Worm (Caenorhabditis elegans) whole organism, mixed stage, embryonic: ENCODE results near the gene Y60C6A.2.

Experiments
- M03D4.4 ChIP-seq: sonication (generic microtip); optimal IDR thresholded peaks from 2 replicates; lab custom pipeline; 2017; ENCODE audit warnings: mild to moderate bottlenecking, missing genetic modification characterization, missing compliant biosample characterization
- bed-3 ChIP-seq: fragments of 200-800 bp; sonication (Bioruptor generic); optimal IDR thresholded peaks from 3 replicates; lab custom pipeline; 2018; ENCODE audit warnings: mild to moderate bottlenecking, missing genetic modification characterization, moderate library complexity, missing compliant biosample characterization
- ceh-39 ChIP-seq: fragments of 150-350 bp; optimal IDR thresholded peaks from 2 replicates; lab custom pipeline; 2014; ENCODE audit warnings: missing biosample characterization, missing genetic modification characterization
- ceh-43 ChIP-seq: fragments of 200-800 bp; sonication (Bioruptor generic); optimal IDR thresholded peaks from 2 replicates; lab custom pipeline; 2018; ENCODE audit warnings: mild to moderate bottlenecking, missing genetic modification characterization, moderate library complexity, missing compliant biosample characterization
- ceh-83 ChIP-seq: fragments of 200-800 bp; sonication (Bioruptor generic); optimal IDR thresholded peaks from 2 replicates; lab custom pipeline; 2018; ENCODE audit warnings: mild to moderate bottlenecking, missing genetic modification characterization, missing compliant biosample characterization
- ces-1 ChIP-seq: fragments of 150-350 bp; optimal IDR thresholded peaks from 2 replicates; lab custom pipeline; 2014; ENCODE audit warnings: missing biosample characterization, missing genetic modification reagents, missing genetic modification characterization
- cnd-1 ChIP-seq: fragments of 200-800 bp; sonication (Bioruptor generic); optimal IDR thresholded peaks from 2 replicates; lab custom pipeline; 2018; ENCODE audit warnings: mild to moderate bottlenecking, missing genetic modification characterization, missing compliant biosample characterization
- drap-1 ChIP-seq: fragments of 200-800 bp; sonication (Bioruptor generic); optimal IDR thresholded peaks from 3 replicates; lab custom pipeline; 2018; ENCODE audit warnings: mild to moderate bottlenecking, missing genetic modification characterization, missing compliant biosample characterization
- elt-1 ChIP-seq: sonication (generic microtip); optimal IDR thresholded peaks from 2 replicates; lab custom pipeline; 2017; ENCODE audit warnings: missing genetic modification characterization, mild to moderate bottlenecking, missing compliant biosample characterization, antibody characterized with exemption, moderate library complexity, borderline replicate concordance; ENCODE audit not compliant: insufficient read depth
- flh-1 ChIP-seq: fragments of 200-800 bp; sonication (Bioruptor generic); optimal IDR thresholded peaks from 2 replicates; lab custom pipeline; 2018; ENCODE audit warnings: mild to moderate bottlenecking, missing genetic modification characterization, moderate library complexity, missing compliant biosample characterization
- ham-2 ChIP-seq: fragments of 200-800 bp; sonication (Bioruptor generic); optimal IDR thresholded peaks from 2 replicates; lab custom pipeline; 2018; ENCODE audit warnings: mild to moderate bottlenecking, missing genetic modification characterization, missing compliant biosample characterization
- hlh-1 ChIP-seq: fragments of 150-350 bp; optimal IDR thresholded peaks from 2 replicates; lab custom pipeline; 2014; ENCODE audit warnings: missing biosample characterization, missing genetic modification reagents, missing genetic modification characterization
- lin-13 ChIP-seq: fragments of 150-350 bp; optimal IDR thresholded peaks from 2 replicates; lab custom pipeline; 2014; ENCODE audit warnings: missing biosample characterization, missing genetic modification characterization
- lin-32 ChIP-seq: fragments of 200-800 bp; sonication (Bioruptor generic); optimal IDR thresholded peaks from 2 replicates; lab custom pipeline; 2018; ENCODE audit warnings: mild to moderate bottlenecking, missing genetic modification characterization, missing compliant biosample characterization
- lsy-2 ChIP-seq: fragments of 150-350 bp; optimal IDR thresholded peaks from 2 replicates; lab custom pipeline; 2014; ENCODE audit warnings: missing biosample characterization, missing genetic modification characterization
- mab-5 ChIP-seq: fragments of 150-350 bp; optimal IDR thresholded peaks from 2 replicates; lab custom pipeline; 2014; ENCODE audit warnings: missing biosample characterization, missing genetic modification characterization
- mep-1 ChIP-seq: fragments of 150-350 bp; optimal IDR thresholded peaks from 2 replicates; lab custom pipeline; 2017; ENCODE audit warnings: missing biosample characterization, missing genetic modification reagents, missing genetic modification characterization, inconsistent platforms
- mls-2 ChIP-seq: sonication (generic microtip); optimal IDR thresholded peaks from 2 replicates; lab custom pipeline; 2016; ENCODE audit warnings: mild to moderate bottlenecking, missing genetic modification characterization, moderate library complexity, missing compliant biosample characterization
- nhr-12 ChIP-seq: fragments of 150-350 bp; optimal IDR thresholded peaks from 2 replicates; lab custom pipeline; 2014; ENCODE audit warnings: missing biosample characterization, missing genetic modification characterization
- nhr-2 ChIP-seq: fragments of 150-350 bp; optimal IDR thresholded peaks from 2 replicates; lab custom pipeline; 2014; ENCODE audit warnings: missing biosample characterization, missing genetic modification characterization
- nhr-237 ChIP-seq: fragments of 150-350 bp; optimal IDR thresholded peaks from 2 replicates; lab custom pipeline; 2014; ENCODE audit warnings: missing biosample characterization, missing genetic modification characterization
- nhr-28 ChIP-seq: fragments of 150-350 bp; optimal IDR thresholded peaks from 2 replicates; lab custom pipeline; 2014; ENCODE audit warnings: missing biosample characterization, missing genetic modification characterization
- nhr-76 ChIP-seq: sonication (generic microtip); optimal IDR thresholded peaks from 2 replicates; lab custom pipeline; 2017; ENCODE audit warnings: missing biosample characterization, missing genetic modification characterization
- pha-4 ChIP-seq: fragments of 150-350 bp; optimal IDR thresholded peaks from 2 replicates; lab custom pipeline; 2018; ENCODE audit warnings: missing biosample characterization, missing genetic modification reagents, missing genetic modification characterization
- snpc-4 ChIP-seq: fragments of 150-350 bp; optimal IDR thresholded peaks from 2 replicates; lab custom pipeline; 2014; ENCODE audit warnings: missing biosample characterization, missing genetic modification characterization
- sptf-1 ChIP-seq: sonication (generic microtip); optimal IDR thresholded peaks from 2 replicates; lab custom pipeline; 2017; ENCODE audit warnings: mild to moderate bottlenecking, missing genetic modification characterization, moderate library complexity, missing compliant biosample characterization
- tbx-8 ChIP-seq: fragments of 200-800 bp; sonication (Bioruptor generic); optimal IDR thresholded peaks from 2 replicates; lab custom pipeline; 2018; ENCODE audit warnings: mild to moderate bottlenecking, missing genetic modification characterization, moderate library complexity, missing compliant biosample characterization
- unc-120 ChIP-seq: sonication (generic microtip); optimal IDR thresholded peaks from 2 replicates; lab custom pipeline; 2017; ENCODE audit warnings: missing genetic modification characterization, missing compliant biosample characterization; ENCODE audit not compliant: poor library complexity, severe bottlenecking
- unc-39 ChIP-seq: fragments of 150-350 bp; optimal IDR thresholded peaks from 2 replicates; lab custom pipeline; 2014; ENCODE audit warnings: missing biosample characterization, missing genetic modification characterization
- unc-62 ChIP-seq: fragments of 150-350 bp; optimal IDR thresholded peaks from 2 replicates; lab custom pipeline; 2014; ENCODE audit warnings: missing biosample characterization, missing genetic modification reagents, missing genetic modification characterization
- zip-8 ChIP-seq: fragments of 150-350 bp; optimal IDR thresholded peaks from 2 replicates; lab custom pipeline; 2014; ENCODE audit warnings: missing biosample characterization, missing genetic modification characterization

The Y60C6A.2 gene

DNA sequence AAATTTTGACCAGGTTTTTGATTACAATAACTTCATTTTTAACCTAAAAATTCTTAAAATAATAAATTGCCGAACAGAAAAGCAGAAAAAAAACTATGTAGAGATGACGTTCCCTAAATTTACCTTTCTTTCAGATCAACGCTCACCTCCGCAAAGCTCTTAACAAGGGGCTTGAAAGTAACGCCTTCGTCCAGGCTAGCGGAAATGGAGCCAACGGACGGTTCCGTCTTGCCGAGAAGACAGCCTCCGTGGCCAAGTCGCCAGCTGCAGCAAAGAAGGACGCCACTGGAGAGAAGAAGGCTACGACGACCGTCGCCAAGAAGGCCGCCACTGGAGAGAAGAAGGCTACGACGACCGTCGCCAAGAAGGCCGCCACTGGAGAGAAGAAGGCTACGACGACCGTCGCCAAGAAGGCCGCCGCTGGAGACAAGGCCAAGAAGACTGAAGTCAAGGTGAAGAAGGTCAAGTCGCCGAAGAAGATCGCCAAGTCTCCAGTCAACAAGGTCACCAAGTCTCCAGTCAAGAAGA is 30.5 kb downstream of the Y60C6A.2 start:
- TF ChIP-seq snpc-4 (tag; lab: Kevin White, UChicago) (no peak), drap-1 (GFP tag; lab: Kevin White, UChicago) (no peak), nhr-28 (tag; lab: Kevin White, UChicago) (no peak), lin-32 (GFP tag; lab: Kevin White, UChicago) (no peak), unc-120 (tag; lab: Kevin White, UChicago) (no peak), nhr-2 (no peak), lsy-2 (no peak), unc-62 (no peak), ceh-43 (GFP tag; lab: Kevin White, UChicago) (no peak), zip-8 (tag; lab: Kevin White, UChicago) (no peak), cnd-1 (tag; lab: Kevin White, UChicago) (no peak), mab-5 (tag; lab: Kevin White, UChicago) (no peak), hlh-1 (no peak), nhr-12 (no peak), mls-2 (no peak), unc-39 (tag; lab: Kevin White, UChicago) (no peak), ham-2 (GFP tag; lab: Kevin White, UChicago) (no peak)

DNA sequence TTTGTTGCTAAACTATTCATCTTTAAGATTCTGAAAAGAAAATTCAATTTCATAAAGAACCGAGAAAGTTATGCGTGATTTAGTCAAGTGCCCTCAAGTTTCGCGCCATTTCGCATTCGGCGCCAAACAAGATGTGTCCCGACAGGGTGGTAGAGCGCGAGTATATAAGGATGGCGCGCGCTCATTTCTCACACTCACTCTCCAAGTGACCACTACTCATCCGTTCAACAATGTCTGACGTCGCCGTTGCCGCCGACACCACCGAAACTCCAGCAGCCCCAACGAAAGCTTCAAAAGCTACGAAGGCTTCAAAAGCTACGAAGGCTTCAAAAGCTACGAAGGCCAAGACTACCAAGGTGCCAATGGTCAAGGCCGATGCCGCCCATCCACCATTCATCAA is 31.1 kb downstream of the Y60C6A.2 start, which contains the start of gene hil-4:
hil-4 (plus strand) TSS at position 191 of the 400 bp plus-strand sequence.
- TF ChIP-seq unc-39 (tag; lab: Kevin White, UChicago): no peak
- TF ChIP-seq nhr-237 (tag; lab: Kevin White, UChicago): no peak
- no peak for TF ChIP-seq M03D4.4 (tag; lab: Kevin White, UChicago)
- no peak for TF ChIP-seq unc-120 (tag; lab: Kevin White, UChicago)
- no peak for TF ChIP-seq cnd-1 (tag; lab: Kevin White, UChicago)
- no peak for TF ChIP-seq pha-4 (tag; lab: Kevin White, UChicago)
- no peak for TF ChIP-seq tbx-8 (GFP tag; lab: Kevin White, UChicago)
- no peak for TF ChIP-seq mep-1 (tag; lab: Kevin White, UChicago)
- TF ChIP-seq ham-2 (GFP tag; lab: Kevin White, UChicago): no peak
- TF ChIP-seq lin-13 (tag; lab: Kevin White, UChicago): no peak
- no peak for TF ChIP-seq drap-1 (GFP tag; lab: Kevin White, UChicago)
- TF ChIP-seq bed-3 (GFP tag; lab: Kevin White, UChicago): no peak
- TF ChIP-seq zip-8 (tag; lab: Kevin White, UChicago): no peak
- TF ChIP-seq nhr-28 (tag; lab: Kevin White, UChicago): no peak
- TF ChIP-seq flh-1 (GFP tag; lab: Kevin White, UChicago): no peak
- no peak for TF ChIP-seq ceh-39 (tag; lab: Kevin White, UChicago)
- no peak for TF ChIP-seq ceh-43 (GFP tag; lab: Kevin White, UChicago)
- TF ChIP-seq mab-5 (tag; lab: Kevin White, UChicago): no peak
- TF ChIP-seq, all 35 proteins: peak for 0

DNA sequence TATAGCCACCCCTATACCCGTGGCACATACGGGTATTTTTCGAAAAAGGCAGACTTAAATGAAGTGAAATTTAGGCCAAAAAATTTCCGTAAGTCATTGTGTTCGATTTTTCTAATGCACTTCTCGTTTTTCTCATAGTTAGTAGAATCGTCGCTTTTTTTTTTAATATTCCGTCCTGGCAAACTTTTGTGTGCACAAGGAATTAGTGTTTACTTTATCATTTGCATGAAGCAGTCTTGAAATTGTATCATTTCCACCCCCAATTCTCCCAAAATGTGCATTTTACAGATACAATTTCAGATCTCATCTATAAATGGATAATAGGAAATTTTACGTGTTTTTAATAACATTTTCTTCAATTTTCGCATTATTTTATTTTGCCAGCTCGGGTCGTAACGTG is 34.9 kb downstream of the Y60C6A.2 start, which contains the start of gene C18G1.6:
C18G1.6 (plus strand) TSS at position 301 of the 400 bp plus-strand sequence.
- TF ChIP-seq nhr-2: no peak
- no peak for TF ChIP-seq pha-4 (tag; lab: Kevin White, UChicago)
- TF ChIP-seq nhr-28 (tag; lab: Kevin White, UChicago): no peak
- no peak for TF ChIP-seq mls-2
- no peak for TF ChIP-seq nhr-12
- TF ChIP-seq cnd-1 (tag; lab: Kevin White, UChicago): no peak
- TF ChIP-seq lsy-2: no peak
- TF ChIP-seq mab-5 (tag; lab: Kevin White, UChicago): no peak
- no peak for TF ChIP-seq M03D4.4 (tag; lab: Kevin White, UChicago)
- TF ChIP-seq drap-1 (GFP tag; lab: Kevin White, UChicago): no peak
- no peak for TF ChIP-seq flh-1 (GFP tag; lab: Kevin White, UChicago)
- no peak for TF ChIP-seq ham-2 (GFP tag; lab: Kevin White, UChicago)
- TF ChIP-seq tbx-8 (GFP tag; lab: Kevin White, UChicago): no peak
- TF ChIP-seq lin-13 (tag; lab: Kevin White, UChicago): no peak
- TF ChIP-seq elt-1 (tag; lab: Kevin White, UChicago): no peak
- no peak for TF ChIP-seq unc-120 (tag; lab: Kevin White, UChicago)
- TF ChIP-seq ces-1 (GFP tag; lab: Kevin White, UChicago): no peak
- no peak for TF ChIP-seq unc-62

DNA sequence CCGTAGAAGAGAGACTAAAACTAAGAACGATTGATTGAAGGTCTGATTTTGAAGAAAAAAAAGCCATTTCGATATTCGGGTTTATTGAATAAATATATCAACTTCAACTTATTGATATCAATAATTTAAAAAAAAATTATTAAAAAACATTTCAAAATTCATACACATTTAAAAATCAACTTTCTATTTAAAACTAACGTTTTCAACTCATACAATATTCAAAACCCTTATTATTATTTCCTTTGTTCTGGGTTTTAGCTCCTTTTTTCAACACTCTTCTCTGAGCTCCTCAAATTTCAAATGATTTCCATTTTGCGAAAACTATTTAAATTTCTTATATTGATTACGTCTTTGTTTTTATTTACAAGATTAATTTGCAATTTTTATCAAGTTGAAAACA is 40.0 kb downstream of the Y60C6A.2 start, which contains the start of gene C18G1.7:
C18G1.7 (plus strand) TSS at position 301 of the 400 bp plus-strand sequence.
- no peak for TF ChIP-seq unc-62
- TF ChIP-seq ceh-83 (GFP tag; lab: Kevin White, UChicago): no peak
- no peak for TF ChIP-seq mls-2
- no peak for TF ChIP-seq ham-2 (GFP tag; lab: Kevin White, UChicago)
- no peak for TF ChIP-seq nhr-2
- TF ChIP-seq mab-5 (tag; lab: Kevin White, UChicago): no peak
- no peak for TF ChIP-seq sptf-1
- TF ChIP-seq lin-32 (GFP tag; lab: Kevin White, UChicago): no peak
- TF ChIP-seq cnd-1 (tag; lab: Kevin White, UChicago): no peak
- TF ChIP-seq unc-39 (tag; lab: Kevin White, UChicago): no peak
- TF ChIP-seq ces-1 (GFP tag; lab: Kevin White, UChicago): no peak
- no peak for TF ChIP-seq nhr-76
- TF ChIP-seq lin-13 (tag; lab: Kevin White, UChicago): no peak
- no peak for TF ChIP-seq lsy-2
- TF ChIP-seq snpc-4 (tag; lab: Kevin White, UChicago): no peak
- no peak for TF ChIP-seq bed-3 (GFP tag; lab: Kevin White, UChicago)
- TF ChIP-seq drap-1 (GFP tag; lab: Kevin White, UChicago): no peak
- no peak for TF ChIP-seq M03D4.4 (tag; lab: Kevin White, UChicago)
- no peak for TF ChIP-seq tbx-8 (GFP tag; lab: Kevin White, UChicago)
- no peak for TF ChIP-seq hlh-1
